Worm (Caenorhabditis elegans) whole organism, L4 larva: ENCODE measurements around the gene pgl-2.

Source experiments
- F10B5.3 ChIP-seq: sonication (generic microtip); optimal IDR thresholded peaks from 2 replicates; lab custom pipeline; 2016; ENCODE audit warnings: mild to moderate bottlenecking, missing genetic modification characterization, missing compliant biosample characterization
- T20F7.1 ChIP-seq: fragments of 200-800 bp; sonication (Bioruptor generic); optimal IDR thresholded peaks from 2 replicates; lab custom pipeline; 2018; ENCODE audit warnings: mild to moderate bottlenecking, missing genetic modification characterization, missing compliant biosample characterization
- T26A8.4 ChIP-seq: fragments of 200-800 bp; sonication (Bioruptor generic); IDR thresholded peaks from 2 replicates; pipeline ENCODE4 v1.3.6; 2022; ENCODE audit warnings: missing genetic modification characterization, missing compliant biosample characterization
- Y105C5A.15 ChIP-seq: fragments of 200-800 bp; sonication (Bioruptor generic); IDR thresholded peaks from 2 replicates; pipeline ENCODE4 v1.3.6; 2022; ENCODE audit warnings: missing genetic modification characterization, missing compliant biosample characterization
- Y75B8A.6 ChIP-seq: fragments of 200-800 bp; sonication (Bioruptor generic); IDR thresholded peaks from 2 replicates; pipeline ENCODE4 v1.3.6; 2022; ENCODE audit warnings: missing genetic modification reagents, missing genetic modification characterization, missing compliant biosample characterization
- ZK337.2 ChIP-seq: fragments of 200-800 bp; sonication (Bioruptor generic); IDR thresholded peaks from 2 replicates; pipeline ENCODE4 v1.3.6; 2022; ENCODE audit warnings: missing genetic modification reagents, missing genetic modification characterization, missing compliant biosample characterization
- ZK546.5 ChIP-seq, 2 experiments: sonication (generic microtip); optimal IDR thresholded peaks; 2 replicates each; lab custom pipeline; 2017; ENCODE audit warnings: missing biosample characterization in 2 of 2, missing genetic modification characterization in 2 of 2
- ama-1 ChIP-seq: fragments of 150-350 bp; optimal IDR thresholded peaks from 2 replicates; lab custom pipeline; 2014; ENCODE audit warnings: inconsistent platforms, mixed read lengths
- arid-1 ChIP-seq: fragments of 200-800 bp; sonication (Bioruptor generic); conservative IDR thresholded peaks from 2 replicates; pipeline ENCODE4 v1.3.6; 2022; ENCODE audit warnings: missing genetic modification reagents, missing genetic modification characterization, missing compliant biosample characterization
- ceh-44 ChIP-seq: fragments of 200-800 bp; sonication (Bioruptor generic); IDR thresholded peaks from 2 replicates; pipeline ENCODE4 v1.3.6; 2022; ENCODE audit warnings: missing genetic modification reagents, missing genetic modification characterization, missing compliant biosample characterization
- ceh-62 ChIP-seq: sonication (generic microtip); optimal IDR thresholded peaks from 2 replicates; lab custom pipeline; 2017; ENCODE audit warnings: missing biosample characterization, missing genetic modification characterization
- ceh-82 ChIP-seq: sonication (generic microtip); optimal IDR thresholded peaks from 2 replicates; lab custom pipeline; 2017; ENCODE audit warnings: missing biosample characterization, missing genetic modification characterization
- cey-2 ChIP-seq: sonication (generic microtip); optimal IDR thresholded peaks from 3 replicates; lab custom pipeline; 2017; ENCODE audit warnings: missing genetic modification characterization, mild to moderate bottlenecking, missing compliant biosample characterization, antibody characterized with exemption, borderline replicate concordance; ENCODE audit not compliant: insufficient read depth
- dmd-6 ChIP-seq: fragments of 200-800 bp; sonication (Bioruptor generic); IDR thresholded peaks from 2 replicates; pipeline ENCODE4 v1.3.6; 2022; ENCODE audit warnings: missing genetic modification reagents, missing genetic modification characterization, missing compliant biosample characterization
- dmd-8 ChIP-seq: fragments of 200-800 bp; sonication (Bioruptor generic); IDR thresholded peaks from 2 replicates; pipeline ENCODE4 v1.3.6; 2022; ENCODE audit warnings: missing genetic modification characterization, missing compliant biosample characterization
- dpl-1 ChIP-seq: fragments of 150-350 bp; optimal IDR thresholded peaks from 2 replicates; lab custom pipeline; 2014; ENCODE audit warnings: missing biosample characterization, missing genetic modification reagents, missing genetic modification characterization
- hif-1 ChIP-seq, 2 experiments: sonication (generic microtip); optimal IDR thresholded peaks; 2 replicates each; lab custom pipeline; 2016 to 2017; ENCODE audit warnings: missing compliant biosample characterization in 2 of 2, missing genetic modification characterization in 2 of 2, missing genetic modification reagents in 2 of 2, missing genotype in 2 of 2, mild to moderate bottlenecking in 1 of 2
- hlh-30 ChIP-seq: sonication (generic microtip); optimal IDR thresholded peaks from 2 replicates; lab custom pipeline; 2017; ENCODE audit warnings: antibody characterized with exemption, mild to moderate bottlenecking, missing genetic modification characterization, missing compliant biosample characterization; ENCODE audit not compliant: insufficient read depth
- lin-15B ChIP-seq: fragments of 150-350 bp; sonication (generic microtip); optimal IDR thresholded peaks from 3 replicates; lab custom pipeline; 2014; ENCODE audit warnings: missing biosample characterization, missing genetic modification characterization
- lin-38 ChIP-seq: fragments of 200-800 bp; sonication (Bioruptor generic); IDR thresholded peaks from 2 replicates; pipeline ENCODE4 v1.3.6; 2022; ENCODE audit warnings: missing genetic modification reagents, missing genetic modification characterization, missing compliant biosample characterization
- lin-39 ChIP-seq: fragments of 150-350 bp; optimal IDR thresholded peaks from 2 replicates; lab custom pipeline; 2014; ENCODE audit warnings: missing biosample characterization, missing genetic modification reagents, missing genetic modification characterization
- lsy-2 ChIP-seq, 2 experiments: fragments of 150-350 bp in 1 of 2; sonication (generic microtip) in 1 of 2; optimal IDR thresholded peaks; 2 replicates each; lab custom pipeline; 2014 to 2017; ENCODE audit warnings: missing biosample characterization in 2 of 2, missing genetic modification characterization in 2 of 2
- mdl-1 ChIP-seq, 2 experiments: fragments of 150-350 bp in 1 of 2; sonication (generic microtip) in 1 of 2; optimal IDR thresholded peaks; 2 replicates each; lab custom pipeline; 2014 to 2017; ENCODE audit warnings: missing biosample characterization in 2 of 2, missing genetic modification characterization in 2 of 2
- mes-2 ChIP-seq: sonication (generic microtip); optimal IDR thresholded peaks from 2 replicates; lab custom pipeline; 2016; ENCODE audit warnings: missing genotype, mild to moderate bottlenecking, missing genetic modification characterization, missing compliant biosample characterization; ENCODE audit not compliant: poor library complexity, severe bottlenecking
- mxl-3 ChIP-seq: fragments of 200-800 bp; sonication (Bioruptor generic); optimal IDR thresholded peaks from 2 replicates; lab custom pipeline; 2018; ENCODE audit warnings: mild to moderate bottlenecking, missing genetic modification characterization, missing compliant biosample characterization
- nhr-102 ChIP-seq: sonication (generic microtip); optimal IDR thresholded peaks from 2 replicates; lab custom pipeline; 2016; ENCODE audit warnings: mild to moderate bottlenecking, missing genetic modification characterization, moderate library complexity, missing compliant biosample characterization
- nhr-11 ChIP-seq: fragments of 150-350 bp; optimal IDR thresholded peaks from 2 replicates; lab custom pipeline; 2014; ENCODE audit warnings: missing biosample characterization, missing genetic modification characterization
- nhr-237 ChIP-seq: sonication (generic microtip); optimal IDR thresholded peaks from 2 replicates; lab custom pipeline; 2017; ENCODE audit warnings: missing biosample characterization, missing genetic modification characterization
- nhr-41 ChIP-seq: fragments of 200-800 bp; sonication (Bioruptor generic); IDR thresholded peaks from 2 replicates; pipeline ENCODE4 v1.3.6; 2022; ENCODE audit warnings: missing genetic modification reagents, missing genetic modification characterization, missing compliant biosample characterization
- nhr-42 ChIP-seq: fragments of 200-800 bp; sonication (Bioruptor generic); IDR thresholded peaks from 2 replicates; pipeline ENCODE4 v1.3.6; 2022; ENCODE audit warnings: missing genetic modification characterization, missing compliant biosample characterization
- nhr-48 ChIP-seq: sonication (generic microtip); optimal IDR thresholded peaks from 2 replicates; lab custom pipeline; 2016; ENCODE audit warnings: mild to moderate bottlenecking, missing genetic modification characterization, missing compliant biosample characterization
- nhr-6 ChIP-seq: fragments of 150-350 bp; optimal IDR thresholded peaks from 2 replicates; lab custom pipeline; 2014; ENCODE audit warnings: missing biosample characterization, missing genetic modification characterization
- nhr-76 ChIP-seq: fragments of 150-350 bp; optimal IDR thresholded peaks from 2 replicates; lab custom pipeline; 2014; ENCODE audit warnings: missing biosample characterization, missing genetic modification characterization
- pqm-1 ChIP-seq: sonication (generic microtip); optimal IDR thresholded peaks from 2 replicates; lab custom pipeline; 2017; ENCODE audit warnings: missing biosample characterization, missing genetic modification characterization
- saeg-2 ChIP-seq: fragments of 200-800 bp; sonication (Bioruptor generic); IDR thresholded peaks from 2 replicates; pipeline ENCODE4 v1.3.6; 2022; ENCODE audit warnings: missing genetic modification reagents, missing genetic modification characterization, missing compliant biosample characterization
- sdz-12 ChIP-seq: fragments of 200-800 bp; sonication (Bioruptor generic); optimal IDR thresholded peaks from 2 replicates; lab custom pipeline; 2018; ENCODE audit warnings: mild to moderate bottlenecking, missing genetic modification characterization, missing compliant biosample characterization
- snpc-1.2 ChIP-seq: fragments of 200-800 bp; sonication (Bioruptor generic); IDR thresholded peaks from 2 replicates; pipeline ENCODE4 v1.3.6; 2022; ENCODE audit warnings: missing genetic modification reagents, missing genetic modification characterization, missing compliant biosample characterization
- tra-1 ChIP-seq: fragments of 200-800 bp; sonication (Bioruptor generic); IDR thresholded peaks from 2 replicates; pipeline ENCODE4 v1.3.6; 2022; ENCODE audit warnings: missing genetic modification reagents, missing genetic modification characterization, missing compliant biosample characterization
- unc-39 ChIP-seq: sonication (generic microtip); optimal IDR thresholded peaks from 2 replicates; lab custom pipeline; 2017; ENCODE audit warnings: missing biosample characterization, missing genetic modification characterization
- unc-62 ChIP-seq, 3 experiments: fragments of 150-350 bp in 1 of 3; sonication (generic microtip); optimal IDR thresholded peaks in 2 of 3; peaks in 1 of 3; 1 replicate in 1 of 3; 2 replicates in 2 of 3; lab custom pipeline; 2014 to 2017; ENCODE audit warnings: missing biosample characterization in 3 of 3, missing genetic modification characterization in 3 of 3, missing genetic modification reagents in 3 of 3, missing genotype in 1 of 3
- ztf-11 ChIP-seq: fragments of 150-350 bp; optimal IDR thresholded peaks from 2 replicates; lab custom pipeline; 2014; ENCODE audit warnings: missing biosample characterization, missing genetic modification characterization

The pgl-2 gene

DNA sequence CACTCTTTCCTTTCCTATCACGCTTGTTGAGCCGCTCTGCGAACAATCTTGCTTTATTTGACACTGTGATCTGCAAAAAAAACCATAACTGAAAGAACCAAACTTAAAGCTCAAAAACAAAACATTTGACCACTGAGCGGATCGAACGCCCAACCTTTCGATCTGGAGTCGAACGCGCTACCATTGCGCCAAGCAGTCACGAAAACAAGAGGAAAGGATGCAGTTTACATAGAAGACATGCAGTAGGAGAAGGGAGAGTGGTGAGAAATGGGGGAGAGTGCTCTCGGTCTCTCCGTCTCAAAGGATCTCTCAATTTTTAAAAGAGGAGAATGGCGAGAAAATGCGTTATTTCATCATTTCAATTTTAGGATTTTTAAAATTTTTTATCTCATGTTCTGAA, 3.1 kb upstream of the pgl-2 start (continued):
- 0 out of 2 replicates have a peak, but pooled peaks have one; percentile 7 for TF ChIP-seq saeg-2 (GFP tag; lab: Robert Waterston, UW)
- peak; percentile 73 for TF ChIP-seq T20F7.1 (GFP tag; lab: Kevin White, UChicago)
- peak; percentile 58 for TF ChIP-seq nhr-48 (tag; lab: Kevin White, UChicago)

DNA sequence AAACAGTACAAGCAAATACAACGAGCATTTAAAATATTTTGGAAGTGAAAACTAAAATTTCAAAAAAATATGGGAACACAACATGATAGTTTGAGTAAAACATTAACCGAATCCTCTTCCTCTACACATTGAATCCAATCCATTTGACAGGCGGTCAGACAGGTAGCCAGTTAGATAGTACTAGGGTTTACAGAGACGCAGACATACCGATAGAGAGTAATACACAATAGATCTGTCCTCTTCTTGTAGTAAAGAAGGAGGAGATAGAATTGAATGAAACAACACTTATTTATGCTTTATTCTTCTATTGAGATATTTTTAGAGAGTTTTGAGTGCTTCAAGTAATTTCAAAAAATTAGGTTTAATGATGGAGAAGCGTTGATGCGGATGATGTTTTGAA, 6.5 kb downstream of the pgl-2 start:
- TF ChIP-seq pqm-1 (no peak), nhr-237 (tag; lab: Kevin White, UChicago) (no peak), ceh-44 (GFP tag; lab: Robert Waterston, UW) (no peak), mes-2 (tag; lab: Kevin White, UChicago) (no peak), unc-39 (tag; lab: Kevin White, UChicago) (no peak), lin-15B (no peak), hif-1 (tag; optimal IDR thresholded peaks at IDR 0.05; lab: Kevin White, UChicago) (no peak), arid-1 (no peak), F10B5.3 (no peak), ZK337.2 (GFP tag; lab: Robert Waterston, UW) (no peak), snpc-1.2 (GFP tag; lab: Robert Waterston, UW) (no peak)

DNA sequence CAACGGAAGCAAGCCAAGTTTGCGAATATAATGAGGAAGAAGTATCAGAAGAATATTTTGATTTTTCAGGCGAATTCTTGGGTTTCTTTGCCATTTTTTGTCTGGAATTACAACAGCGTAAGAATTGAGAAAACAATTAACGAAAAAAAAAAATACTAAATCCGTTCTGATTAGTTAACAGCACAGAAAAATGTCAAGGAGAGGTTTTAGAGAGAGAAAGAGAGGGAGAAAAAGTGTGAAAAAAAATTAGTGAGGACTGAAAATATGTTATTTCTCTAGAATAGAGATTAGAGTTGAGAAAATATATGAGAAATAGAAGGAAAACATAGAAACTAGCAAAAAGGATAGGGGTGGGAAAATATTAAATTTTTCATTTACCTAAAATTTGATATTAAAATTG, 7.9 kb downstream of the pgl-2 start, which contains the start of gene dpy-19:
dpy-19 (minus strand) TSS at position 101 of the 400 bp plus-strand sequence.
- TF ChIP-seq tra-1 (GFP tag; lab: Robert Waterston, UW) (no peak), ztf-11 (tag; lab: Kevin White, UChicago) (no peak), Y75B8A.6 (GFP tag; lab: Robert Waterston, UW) (no peak), lin-38 (GFP tag; lab: Robert Waterston, UW) (no peak), nhr-76 (tag; lab: Kevin White, UChicago) (no peak), dmd-6 (GFP tag; lab: Robert Waterston, UW) (no peak), lin-39 (no peak), mdl-1 (tag; optimal IDR thresholded peaks at IDR 0.05; lab: Kevin White, UChicago) (no peak), cey-2 (no peak)
- TF ChIP-seq, all 104 proteins: peak for 0

DNA sequence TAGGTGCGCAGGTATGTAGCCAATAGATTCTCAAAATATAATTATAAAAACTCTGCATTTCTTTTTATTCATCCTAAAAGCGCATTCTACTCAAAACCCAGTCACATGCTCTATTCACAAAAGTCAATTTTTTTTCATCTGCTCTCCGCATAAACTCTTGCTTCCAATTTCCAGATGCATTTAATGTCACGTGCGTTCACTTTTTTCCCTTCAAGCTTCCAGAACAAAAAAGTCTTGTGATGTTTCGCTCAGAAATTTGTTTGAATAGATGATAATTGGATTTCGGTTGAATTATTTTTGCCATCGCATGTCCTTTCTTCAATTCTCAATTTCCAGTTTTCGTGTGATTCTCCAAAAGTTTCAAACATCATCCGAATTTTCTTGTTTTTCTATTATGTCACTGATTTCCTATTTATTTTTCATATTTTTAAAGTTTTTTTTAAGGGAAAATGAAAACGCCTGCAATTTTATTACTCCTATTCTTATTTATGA, 10.3 kb downstream of the pgl-2 start, which contains the start of gene F22B7.1:
F22B7.1 (plus strand) TSS at position 442 of the 492 bp plus-strand sequence.
- TF ChIP-seq lsy-2 (tag; optimal IDR thresholded peaks at IDR 0.05; lab: Kevin White, UChicago) (peak in 1 of 2 experiments; percentile 11), nhr-42 (GFP tag; lab: Robert Waterston, UW) (no peak), dmd-8 (GFP tag; lab: Robert Waterston, UW) (no peak), sdz-12 (GFP tag; lab: Kevin White, UChicago) (no peak), hlh-30 (peak; percentile 44)
- TF ChIP-seq, all 104 proteins: peak for 2

DNA sequence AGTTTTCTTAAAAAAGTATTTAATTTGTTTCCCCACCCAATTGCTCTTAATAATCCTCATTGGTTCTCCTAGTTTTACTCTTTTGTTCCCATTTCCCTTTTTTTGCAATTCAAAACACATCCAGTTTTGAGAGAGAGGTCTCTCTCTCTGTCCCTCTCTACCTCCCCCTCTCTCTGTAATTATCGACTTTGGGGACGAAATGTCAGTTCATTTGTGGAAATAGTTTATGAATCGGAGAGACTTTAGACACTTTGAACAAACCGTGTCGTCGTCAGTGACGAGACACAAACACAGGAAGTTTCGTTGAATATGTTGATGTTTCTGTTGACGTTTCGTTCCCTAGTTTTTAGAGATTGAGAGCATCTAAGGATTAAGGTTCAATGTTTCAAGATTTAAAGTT, 12.1 kb downstream of the pgl-2 start:
- no peak for TF ChIP-seq nhr-6
- TF ChIP-seq unc-62 (GFP tag; optimal IDR thresholded peaks at IDR 0.05 in 1 of 2; lab: Kevin White, UChicago): peak in 1 of 2 experiments; percentile 86
- TF ChIP-seq unc-62 (tag; optimal IDR thresholded peaks at IDR 0.05; lab: Kevin White, UChicago): no peak

DNA sequence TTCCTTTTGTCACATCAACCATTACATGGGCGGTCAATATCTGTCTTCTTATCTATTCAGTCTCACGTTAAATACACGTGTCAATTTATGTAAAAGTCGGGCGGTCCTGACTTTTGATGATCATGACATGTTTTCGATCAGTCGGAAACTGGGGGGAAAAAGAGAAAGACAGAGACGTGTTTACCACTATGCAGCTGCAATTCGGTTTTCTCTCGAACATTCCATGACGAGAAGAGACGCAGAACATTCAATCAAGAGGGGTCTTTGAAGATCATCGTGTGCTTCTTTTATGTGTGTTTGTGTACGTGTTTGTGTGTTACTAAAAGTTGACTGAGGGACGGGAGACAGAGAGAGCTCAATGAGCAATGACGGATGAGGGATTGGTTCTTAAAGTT, 16.9 kb downstream of the pgl-2 start:
- TF ChIP-seq dpl-1 (GFP tag; lab: Kevin White, UChicago): peak; percentile 58
- no peak for TF ChIP-seq nhr-41 (GFP tag; lab: Robert Waterston, UW)
- TF ChIP-seq nhr-11 (tag; lab: Kevin White, UChicago): peak; percentile 98
- TF ChIP-seq unc-39 (tag; lab: Kevin White, UChicago): no peak
- TF ChIP-seq nhr-42 (GFP tag; lab: Robert Waterston, UW): peak; percentile 60; the same call in 1 of the 2 replicates
- TF ChIP-seq T26A8.4 (GFP tag; lab: Robert Waterston, UW): peak; percentile 77; the same call in 1 of the 2 replicates
- TF ChIP-seq nhr-102: peak; percentile 94
- TF ChIP-seq ZK546.5 (tag; optimal IDR thresholded peaks at IDR 0.05; lab: Kevin White, UChicago): no peak
- no peak for TF ChIP-seq Y75B8A.6 (GFP tag; lab: Robert Waterston, UW)
- no peak for TF ChIP-seq ceh-62 (tag; lab: Kevin White, UChicago)
- no peak for TF ChIP-seq Y105C5A.15
- peak; percentile 98 for TF ChIP-seq mxl-3 (GFP tag; lab: Kevin White, UChicago)
- TF ChIP-seq snpc-1.2 (GFP tag; lab: Robert Waterston, UW): no peak
- peak; percentile 97 for TF ChIP-seq nhr-48 (tag; lab: Kevin White, UChicago)
- no peak for TF ChIP-seq nhr-6
- no peak for TF ChIP-seq nhr-76 (tag; lab: Kevin White, UChicago)
- peak; percentile 79 for TF ChIP-seq ama-1 (lab: Kevin White, UChicago)
- TF ChIP-seq lin-39: no peak
- TF ChIP-seq ceh-82 (tag; lab: Kevin White, UChicago): no peak
